Worm (Caenorhabditis elegans) whole organism, young adult: ENCODE measurements around the gene srz-29.
"Not testable (repeated sequence)": the region's sequence is repeated elsewhere in the genome, so short reads cannot be mapped to it uniquely, and the experiment has no call there.

ENCODE experiments used
- B0261.1 ChIP-seq: sonication (generic microtip); optimal IDR thresholded peaks from 2 replicates; lab custom pipeline; 2016; ENCODE audit warnings: mild to moderate bottlenecking, missing genetic modification characterization, moderate library complexity, missing compliant biosample characterization
- D2030.7 ChIP-seq: fragments of 200-800 bp; sonication (Bioruptor generic); IDR thresholded peaks from 2 replicates; pipeline ENCODE4 v1.3.6; 2022; ENCODE audit warnings: missing genetic modification reagents, missing genetic modification characterization, missing compliant biosample characterization
- F22D6.2 ChIP-seq: sonication (generic microtip); optimal IDR thresholded peaks from 2 replicates; lab custom pipeline; 2016; ENCODE audit warnings: mild to moderate bottlenecking, missing genetic modification characterization, missing compliant biosample characterization
- F39B2.1 ChIP-seq: fragments of 200-800 bp; sonication (Bioruptor generic); IDR thresholded peaks from 2 replicates; pipeline ENCODE4 v1.3.6; 2022; ENCODE audit warnings: missing genetic modification reagents, missing genetic modification characterization, missing compliant biosample characterization
- F57C9.4 ChIP-seq: sonication (generic microtip); optimal IDR thresholded peaks from 2 replicates; lab custom pipeline; 2017; ENCODE audit warnings: mild to moderate bottlenecking, missing genetic modification characterization, missing compliant biosample characterization
- T07F8.4 ChIP-seq: sonication (generic microtip); optimal IDR thresholded peaks from 2 replicates; lab custom pipeline; 2016; ENCODE audit warnings: mild to moderate bottlenecking, missing genetic modification characterization, moderate library complexity, missing compliant biosample characterization
- aptf-2 ChIP-seq: fragments of 200-800 bp; sonication (Bioruptor generic); conservative IDR thresholded peaks from 2 replicates; pipeline ENCODE4 v1.3.6; 2022; ENCODE audit warnings: missing genetic modification reagents, missing genetic modification characterization, missing compliant biosample characterization
- atf-7 ChIP-seq: sonication (generic microtip); optimal IDR thresholded peaks from 2 replicates; lab custom pipeline; 2017; ENCODE audit warnings: mild to moderate bottlenecking, missing genetic modification characterization, missing compliant biosample characterization
- bed-1 ChIP-seq: fragments of 200-800 bp; sonication (Bioruptor generic); IDR thresholded peaks from 2 replicates; pipeline ENCODE4 v1.3.6; 2022; ENCODE audit warnings: missing genetic modification reagents, missing genetic modification characterization, missing compliant biosample characterization
- cebp-1 ChIP-seq, 2 experiments: fragments of 200-800 bp in 1 of 2; sonication (Bioruptor generic) in 1 of 2; sonication (generic microtip) in 1 of 2; IDR thresholded peaks in 1 of 2; optimal IDR thresholded peaks in 1 of 2; 2 replicates each; pipeline versions ENCODE4 v1.3.6 to Lab custom; 2017 to 2022; ENCODE audit warnings: missing compliant biosample characterization in 2 of 2, missing genetic modification characterization in 2 of 2, mild to moderate bottlenecking in 1 of 2, missing genetic modification reagents in 1 of 2, moderate library complexity in 1 of 2
- ceh-27 ChIP-seq: fragments of 200-800 bp; sonication (Bioruptor generic); optimal IDR thresholded peaks from 2 replicates; lab custom pipeline; 2018; ENCODE audit warnings: mild to moderate bottlenecking, missing genetic modification characterization, moderate library complexity, missing compliant biosample characterization
- ceh-58 ChIP-seq: fragments of 200-800 bp; sonication (Bioruptor generic); IDR thresholded peaks from 2 replicates; pipeline ENCODE4 v1.3.6; 2022; ENCODE audit warnings: missing genetic modification characterization, missing compliant biosample characterization
- ceh-79 ChIP-seq: sonication (generic microtip); optimal IDR thresholded peaks from 2 replicates; lab custom pipeline; 2017; ENCODE audit warnings: mild to moderate bottlenecking, missing genetic modification characterization, missing compliant biosample characterization
- ceh-91 ChIP-seq: fragments of 200-800 bp; sonication (Bioruptor generic); IDR thresholded peaks from 2 replicates; pipeline ENCODE4 v1.3.6; 2022; ENCODE audit warnings: missing genetic modification reagents, missing genetic modification characterization, missing compliant biosample characterization
- chd-7 ChIP-seq: sonication (generic microtip); optimal IDR thresholded peaks from 2 replicates; lab custom pipeline; 2016; ENCODE audit warnings: mild to moderate bottlenecking, missing genetic modification characterization, moderate library complexity, missing compliant biosample characterization
- dpff-1 ChIP-seq: sonication (generic microtip); optimal IDR thresholded peaks from 2 replicates; lab custom pipeline; 2017; ENCODE audit warnings: mild to moderate bottlenecking, missing genetic modification characterization, missing compliant biosample characterization
- egrh-3 ChIP-seq: fragments of 200-800 bp; sonication (Bioruptor generic); IDR thresholded peaks from 2 replicates; pipeline ENCODE4 v1.3.6; 2022; ENCODE audit warnings: missing genetic modification reagents, missing genetic modification characterization, missing compliant biosample characterization
- gei-17 ChIP-seq: fragments of 200-800 bp; sonication (Bioruptor generic); optimal IDR thresholded peaks from 2 replicates; lab custom pipeline; 2018; ENCODE audit warnings: mild to moderate bottlenecking, missing genetic modification characterization, missing compliant biosample characterization
- him-1 ChIP-seq: sonication (generic microtip); optimal IDR thresholded peaks from 2 replicates; lab custom pipeline; 2016; ENCODE audit warnings: missing genotype, missing genetic modification reagents, missing genetic modification characterization, missing compliant biosample characterization
- hlh-26 ChIP-seq: fragments of 200-800 bp; sonication (Bioruptor generic); conservative IDR thresholded peaks from 2 replicates; pipeline ENCODE4 v1.3.6; 2022; ENCODE audit warnings: missing genetic modification reagents, missing genetic modification characterization, missing compliant biosample characterization
- lsl-1 ChIP-seq: fragments of 200-800 bp; sonication (Bioruptor generic); optimal IDR thresholded peaks from 2 replicates; lab custom pipeline; 2018; ENCODE audit warnings: mild to moderate bottlenecking, missing genetic modification characterization, moderate library complexity, missing compliant biosample characterization
- lsy-27 ChIP-seq: sonication (generic microtip); optimal IDR thresholded peaks from 2 replicates; lab custom pipeline; 2017; ENCODE audit warnings: missing genetic modification characterization, mild to moderate bottlenecking, missing compliant biosample characterization, antibody characterized with exemption, missing genotype, borderline replicate concordance; ENCODE audit not compliant: insufficient read depth
- mcd-1 ChIP-seq: fragments of 200-800 bp; sonication (Bioruptor generic); IDR thresholded peaks from 2 replicates; pipeline ENCODE4 v1.3.6; 2022; ENCODE audit warnings: missing genetic modification reagents, missing genetic modification characterization, missing compliant biosample characterization
- nhr-80 ChIP-seq: sonication (generic microtip); optimal IDR thresholded peaks from 2 replicates; lab custom pipeline; 2016; ENCODE audit warnings: missing genetic modification characterization, missing compliant biosample characterization
- nhr-90 ChIP-seq: sonication (generic microtip); optimal IDR thresholded peaks from 2 replicates; lab custom pipeline; 2016; ENCODE audit warnings: missing genotype, mild to moderate bottlenecking, missing genetic modification characterization, missing compliant biosample characterization
- rcor-1 ChIP-seq: fragments of 200-800 bp; sonication (Bioruptor generic); IDR thresholded peaks from 2 replicates; pipeline ENCODE4 v1.3.6; 2022; ENCODE audit warnings: missing genetic modification reagents, missing genetic modification characterization, missing compliant biosample characterization
- repo-1 ChIP-seq: sonication (generic microtip); optimal IDR thresholded peaks from 2 replicates; lab custom pipeline; 2017; ENCODE audit warnings: mild to moderate bottlenecking, missing genetic modification characterization, missing compliant biosample characterization
- sptf-2 ChIP-seq: fragments of 200-800 bp; sonication (Bioruptor generic); optimal IDR thresholded peaks from 2 replicates; lab custom pipeline; 2018; ENCODE audit warnings: mild to moderate bottlenecking, missing genetic modification characterization, missing compliant biosample characterization
- zim-3 ChIP-seq: sonication (generic microtip); optimal IDR thresholded peaks from 2 replicates; lab custom pipeline; 2017; ENCODE audit warnings: mild to moderate bottlenecking, missing genetic modification characterization, moderate library complexity, missing compliant biosample characterization
- ztf-28 ChIP-seq: fragments of 200-800 bp; sonication (Bioruptor generic); IDR thresholded peaks from 2 replicates; pipeline ENCODE4 v1.3.6; 2022; ENCODE audit warnings: missing genetic modification reagents, missing genetic modification characterization, missing compliant biosample characterization
- ztf-3 ChIP-seq: fragments of 200-800 bp; sonication (Bioruptor generic); optimal IDR thresholded peaks from 2 replicates; lab custom pipeline; 2018; ENCODE audit warnings: mild to moderate bottlenecking, missing genetic modification characterization, missing compliant biosample characterization

The srz-29 gene

ce11 chrIV:13651411-13651810 lies 5.7 kb upstream of the srz-29 start, which contains the start of gene C08F11.12:
Gene C08F11.12 (minus strand): TSS chrIV:13651511.
- not testable (repeated sequence) for TF ChIP-seq D2030.7; cebp-1 (GFP tag; IDR thresholded peaks at IDR 0.05; lab: Robert Waterston, UW); cebp-1 (tag; optimal IDR thresholded peaks at IDR 0.05; lab: Kevin White, UChicago); rcor-1 (GFP tag; lab: Robert Waterston, UW)

ce11 chrIV:13650238-13650637 lies 4.5 kb upstream of the srz-29 start, which contains the start of gene C08F11.17:
Gene C08F11.17 (minus strand): TSS chrIV:13650338.
- TF ChIP-seq F57C9.4 (tag; lab: Kevin White, UChicago), result no peak
- no peak for TF ChIP-seq cebp-1 (GFP tag; IDR thresholded peaks at IDR 0.05; lab: Robert Waterston, UW)
- TF ChIP-seq cebp-1 (tag; optimal IDR thresholded peaks at IDR 0.05; lab: Kevin White, UChicago), result no peak
- no peak for TF ChIP-seq him-1 (tag; lab: Kevin White, UChicago)
- no peak for TF ChIP-seq B0261.1 (tag; lab: Kevin White, UChicago)
- TF ChIP-seq sptf-2 (GFP tag; lab: Kevin White, UChicago), result no peak
- no peak for TF ChIP-seq zim-3 (tag; lab: Kevin White, UChicago)
- TF ChIP-seq egrh-3, result no peak
- no peak for TF ChIP-seq lsl-1
- no peak for TF ChIP-seq gei-17 (GFP tag; lab: Kevin White, UChicago)
- no peak for TF ChIP-seq chd-7
- no peak for TF ChIP-seq ceh-27 (GFP tag; lab: Kevin White, UChicago)
- no peak for TF ChIP-seq atf-7
- TF ChIP-seq ceh-79 (tag; lab: Kevin White, UChicago), result no peak

ce11 chrIV:13649126-13649525 lies 3.4 kb upstream of the srz-29 start, which contains the start of gene C08F11.10:
Gene C08F11.10 (minus strand): TSS chrIV:13649226.
- TF ChIP-seq mcd-1 (GFP tag; lab: Robert Waterston, UW) (no peak), ztf-3 (GFP tag; lab: Kevin White, UChicago) (no peak)
- TF ChIP-seq, all 124 proteins: peak for 0

ce11 chrIV:13647558-13647957 lies 1.8 kb upstream of the srz-29 start, which contains the start of gene ule-4:
Gene ule-4 (minus strand): TSS chrIV:13647658.
- TF ChIP-seq egrh-3, result no peak
- TF ChIP-seq D2030.7, result no peak
- TF ChIP-seq lsy-27 (tag; lab: Kevin White, UChicago), result no peak
- no peak for TF ChIP-seq F39B2.1
- TF ChIP-seq repo-1 (tag; lab: Kevin White, UChicago), result no peak
- TF ChIP-seq B0261.1 (tag; lab: Kevin White, UChicago), result no peak
- TF ChIP-seq ceh-58 (GFP tag; lab: Robert Waterston, UW), result no peak
- TF ChIP-seq ceh-91 (GFP tag; lab: Robert Waterston, UW), result no peak
- no peak for TF ChIP-seq bed-1 (GFP tag; lab: Robert Waterston, UW)
- no peak for TF ChIP-seq cebp-1 (GFP tag; IDR thresholded peaks at IDR 0.05; lab: Robert Waterston, UW)
- no peak for TF ChIP-seq cebp-1 (tag; optimal IDR thresholded peaks at IDR 0.05; lab: Kevin White, UChicago)
- no peak for TF ChIP-seq F22D6.2
- TF ChIP-seq hlh-26 (GFP tag; lab: Robert Waterston, UW), result no peak
- no peak for TF ChIP-seq ztf-28 (GFP tag; lab: Robert Waterston, UW)
- no peak for TF ChIP-seq aptf-2
- TF ChIP-seq zim-3 (tag; lab: Kevin White, UChicago), result no peak
- TF ChIP-seq nhr-90 (tag; lab: Kevin White, UChicago), result no peak
- no peak for TF ChIP-seq dpff-1 (tag; lab: Kevin White, UChicago)

ce11 chrIV:13639027-13639426 lies 6.7 kb downstream of the srz-29 start, which contains the start of gene ugt-22:
Gene ugt-22 (plus strand): TSS chrIV:13639260.
- TF ChIP-seq T07F8.4 (tag; lab: Kevin White, UChicago) (no peak), nhr-80 (peak; percentile 50)
- TF ChIP-seq, all 124 proteins: peak for 1
